Fruit fly (Drosophila melanogaster): ENCODE results near the gene Mhcl.

Mhcl gene

DNA sequence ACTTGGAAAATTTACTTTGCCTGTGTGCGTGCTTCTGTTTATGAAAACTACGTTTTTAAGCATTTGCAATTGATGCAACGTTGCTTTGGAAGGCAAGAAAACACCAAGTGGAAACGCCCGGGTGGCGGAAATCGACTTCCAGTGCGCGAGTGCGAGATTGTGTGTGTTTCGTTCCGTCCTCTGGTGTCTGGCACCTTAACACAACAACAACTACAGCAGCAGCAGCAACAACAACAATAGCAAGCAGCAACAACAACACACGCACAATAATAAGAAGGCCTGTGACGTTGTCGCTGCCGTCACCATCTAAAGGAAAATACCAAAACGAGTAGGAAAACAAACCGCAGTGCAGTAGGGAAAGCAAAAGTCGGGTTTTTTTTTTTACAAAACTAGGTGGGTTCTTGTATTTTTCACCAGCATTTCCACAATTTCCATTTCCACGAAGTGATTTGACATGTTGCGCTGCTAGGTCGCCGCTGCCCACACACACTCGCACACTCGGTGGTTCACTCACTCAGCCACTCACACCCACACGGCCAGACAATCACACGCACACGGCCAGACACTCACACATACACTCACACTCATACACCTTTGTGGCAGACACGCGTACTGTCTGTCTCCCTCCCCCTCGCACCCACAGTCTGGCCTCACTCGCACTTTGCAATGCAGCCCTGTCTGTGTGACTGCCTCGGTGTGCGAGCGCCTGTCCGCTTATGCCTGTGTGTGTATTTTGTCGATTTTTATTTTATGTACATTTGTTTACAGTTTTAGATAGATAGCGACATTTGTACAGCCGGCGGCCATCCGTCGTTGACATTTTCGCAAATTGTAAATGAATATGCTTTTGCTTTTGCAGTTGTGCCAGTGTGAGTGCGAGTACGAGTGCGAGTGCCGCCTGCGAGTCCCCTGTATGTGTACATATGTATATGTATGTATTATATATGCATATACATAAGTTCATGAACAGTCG lies 993 bp upstream of the Mhcl start:
- TF ChIP-seq CkIIα-i1 (GFP tag; IDR thresholded peaks at IDR 0.05) (no peak), dimm (GFP tag; IDR thresholded peaks at IDR 0.05) (no peak), CG30020 (tag; optimal IDR thresholded peaks at IDR 0.05) (no peak), sens (GFP tag) (peak; percentile 89), CG12071 (GFP tag; optimal IDR thresholded peaks at IDR 0.05) (no peak), PHDP (tag; optimal IDR thresholded peaks at IDR 0.05) (no peak), CG1647 (GFP tag; optimal IDR thresholded peaks at IDR 0.05) (no peak), CG16813 (GFP tag; IDR thresholded peaks at IDR 0.05; ENCODE audit: partially characterized antibody) (no peak), ATbp (GFP tag; optimal IDR thresholded peaks at IDR 0.05) (no peak), crol (GFP tag; IDR thresholded peaks at IDR 0.05) (peak; percentile 97), CG13296 (GFP tag; optimal IDR thresholded peaks at IDR 0.05) (no peak), knrl (GFP tag; IDR thresholded peaks at IDR 0.05; ENCODE audit: partially characterized antibody) (peak; percentile 33; the same call in 1 of the 3 replicates), pita (GFP tag; optimal IDR thresholded peaks at IDR 0.05) (no peak), Hr51 (GFP tag; optimal IDR thresholded peaks at IDR 0.05) (no peak), HmgD (GFP tag; optimal IDR thresholded peaks at IDR 0.05) (peak; percentile 90), CG4820 (GFP tag; optimal IDR thresholded peaks at IDR 0.05) (no peak), tup (GFP tag; optimal IDR thresholded peaks at IDR 0.05) (no peak), sd (tag; optimal IDR thresholded peaks at IDR 0.05) (no peak), psq (GFP tag; optimal IDR thresholded peaks at IDR 0.05) (no peak), gcm (GFP tag; optimal IDR thresholded peaks at IDR 0.05) (no peak), cad (GFP tag; optimal IDR thresholded peaks at IDR 0.05) (peak; percentile 44), zfh1 (GFP tag; IDR thresholded peaks at IDR 0.05) (0 out of 3 replicates have a peak, but pooled peaks have one; percentile 46), Eip74EF (GFP tag; optimal IDR thresholded peaks at IDR 0.05) (no peak), GATAe (GFP tag; conservative IDR thresholded peaks at IDR 0.05) (no peak), Atf-2 (GFP tag; optimal IDR thresholded peaks at IDR 0.05) (no peak), CG3838 (GFP tag; optimal IDR thresholded peaks at IDR 0.05) (no peak), pb (GFP tag; optimal IDR thresholded peaks at IDR 0.05) (no peak), CG14667 (GFP tag; IDR thresholded peaks at IDR 0.05) (no peak), CG12391 (tag; optimal IDR thresholded peaks at IDR 0.05) (no peak), Atf6 (GFP tag; IDR thresholded peaks at IDR 0.05) (peak; percentile 32; the same call in 1 of the 2 replicates), lbe (GFP tag; optimal IDR thresholded peaks at IDR 0.05) (peak; percentile 71), jigr1 (GFP tag; IDR thresholded peaks at IDR 0.05) (no peak), Doc3 (GFP tag; IDR thresholded peaks at IDR 0.05; ENCODE audit: partially characterized antibody) (no peak), Sox102F (GFP tag; optimal IDR thresholded peaks at IDR 0.05) (no peak), Sin3A (optimal IDR thresholded peaks at IDR 0.05) (no peak), bcd (GFP tag; optimal IDR thresholded peaks at IDR 0.05) (no peak), CG8765 (GFP tag; IDR thresholded peaks at IDR 0.05) (peak; percentile 35; the same call in 1 of the 2 replicates), CG2129 (GFP tag; IDR thresholded peaks at IDR 0.05; ENCODE audit: partially characterized antibody) (no peak), CG17912 (GFP tag; optimal IDR thresholded peaks at IDR 0.05) (peak; percentile 71), chinmo (GFP tag; IDR thresholded peaks at IDR 0.05; ENCODE audit: partially characterized antibody) (peak; percentile 100), CG4404 (GFP tag; IDR thresholded peaks at IDR 0.05) (no peak), lmd (GFP tag; IDR thresholded peaks at IDR 0.05) (no peak), chn (GFP tag; optimal IDR thresholded peaks at IDR 0.05) (peak; percentile 76), H2.0 (GFP tag; IDR thresholded peaks at IDR 0.05) (no peak), CG6854 (GFP tag; optimal IDR thresholded peaks at IDR 0.05) (no peak), ftz-f1 (GFP tag; optimal IDR thresholded peaks at IDR 0.05) (peak; percentile 75), CG12104 (GFP tag; optimal IDR thresholded peaks at IDR 0.05) (no peak), ro (GFP tag; IDR thresholded peaks at IDR 0.05) (no peak), CG3281 (GFP tag; optimal IDR thresholded peaks at IDR 0.05) (no peak)
